Fruit fly (Drosophila melanogaster) whole organism, embryonic: Measurements from ENCODE around the gene CG17233.

Source experiments
- Adf1 ChIP-seq: fragments of 200-800 bp; sonication (Bioruptor generic); IDR thresholded peaks from 2 replicates; pipeline ENCODE4 v1.3.6; 2022; ENCODE audit warnings: missing biosample characterization, missing genetic modification characterization
- CG10147 ChIP-seq: fragments of 200-800 bp; sonication (Bioruptor generic); optimal IDR thresholded peaks from 2 replicates; lab custom pipeline; 2019; ENCODE audit warnings: missing biosample characterization, mild to moderate bottlenecking, missing genetic modification characterization, moderate library complexity
- CG10543 ChIP-seq: fragments of 200-800 bp; sonication (Bioruptor generic); optimal IDR thresholded peaks from 3 replicates; lab custom pipeline; 2017; ENCODE audit warnings: missing biosample characterization, mild to moderate bottlenecking, missing genetic modification characterization, moderate library complexity
- CG11560 ChIP-seq: fragments of 200-800 bp; sonication (Bioruptor generic); IDR thresholded peaks from 3 replicates; pipeline ENCODE4 v1.3.6; 2022; ENCODE audit warnings: missing biosample characterization, missing genetic modification characterization
- CG1529 ChIP-seq: fragments of 200-800 bp; sonication (Bioruptor generic); optimal IDR thresholded peaks from 3 replicates; lab custom pipeline; 2018; ENCODE audit warnings: missing biosample characterization, missing genetic modification characterization
- CG17186 ChIP-seq: fragments of 200-800 bp; sonication (Bioruptor generic); optimal IDR thresholded peaks from 3 replicates; lab custom pipeline; 2017; ENCODE audit warnings: missing biosample characterization, missing genetic modification reagents, missing genetic modification characterization
- CG17359 ChIP-seq: fragments of 200-800 bp; sonication (Bioruptor generic); optimal IDR thresholded peaks from 3 replicates; lab custom pipeline; 2018; ENCODE audit warnings: missing biosample characterization, mild to moderate bottlenecking, missing genetic modification characterization, moderate library complexity
- CG17912 ChIP-seq: fragments of 200-800 bp; sonication (Bioruptor generic); optimal IDR thresholded peaks from 2 replicates; lab custom pipeline; 2018; ENCODE audit warnings: missing biosample characterization, mild to moderate bottlenecking, missing genetic modification characterization
- CG1832 ChIP-seq: fragments of 200-800 bp; sonication (Bioruptor generic); optimal IDR thresholded peaks from 2 replicates; lab custom pipeline; 2017; ENCODE audit warnings: missing biosample characterization, mild to moderate bottlenecking, missing genetic modification characterization, inconsistent platforms
- CG6765 ChIP-seq: fragments of 200-800 bp; sonication (Bioruptor generic); optimal IDR thresholded peaks from 3 replicates; lab custom pipeline; 2017; ENCODE audit warnings: missing biosample characterization, mild to moderate bottlenecking, missing genetic modification characterization
- CG7271 ChIP-seq: fragments of 200-800 bp; sonication (Bioruptor generic); optimal IDR thresholded peaks from 2 replicates; lab custom pipeline; 2018; ENCODE audit warnings: missing biosample characterization, mild to moderate bottlenecking, missing genetic modification characterization, moderate library complexity
- CG8089 ChIP-seq: fragments of 200-800 bp; sonication (Bioruptor generic); optimal IDR thresholded peaks from 3 replicates; lab custom pipeline; 2016; ENCODE audit warnings: missing biosample characterization, missing genetic modification characterization
- CG8765 ChIP-seq: fragments of 200-800 bp; sonication (Bioruptor generic); IDR thresholded peaks from 2 replicates; pipeline ENCODE4 v1.3.6; 2022; ENCODE audit warnings: missing biosample characterization, missing genetic modification characterization
- CG8924 ChIP-seq: fragments of 200-800 bp; optimal IDR thresholded peaks from 3 replicates; lab custom pipeline; 2019; ENCODE audit warnings: missing biosample characterization, mild to moderate bottlenecking, missing genetic modification characterization, moderate library complexity
- CG9932 ChIP-seq: fragments of 200-800 bp; sonication (Bioruptor generic); IDR thresholded peaks from 2 replicates; pipeline ENCODE4 v1.3.6; 2022; ENCODE audit warnings: missing biosample characterization, missing genetic modification characterization
- Dad ChIP-seq: fragments of 200-800 bp; sonication (Bioruptor generic); optimal IDR thresholded peaks from 3 replicates; lab custom pipeline; 2016; ENCODE audit warnings: missing biosample characterization, missing genetic modification characterization
- Dip3 ChIP-seq: fragments of 200-800 bp; sonication (Bioruptor generic); optimal IDR thresholded peaks from 3 replicates; lab custom pipeline; 2016; ENCODE audit warnings: missing biosample characterization, missing genetic modification characterization
- Dp ChIP-seq: fragments of 200-800 bp; sonication (Bioruptor generic); optimal IDR thresholded peaks from 2 replicates; lab custom pipeline; 2018; ENCODE audit warnings: missing biosample characterization, mild to moderate bottlenecking, missing genetic modification characterization, moderate library complexity
- Dref ChIP-seq: fragments of 200-800 bp; sonication (Bioruptor generic); IDR thresholded peaks from 2 replicates; pipeline ENCODE4 v1.3.6; 2022; ENCODE audit warnings: missing biosample characterization, missing genetic modification characterization
- H2.0 ChIP-seq: fragments of 200-800 bp; sonication (Bioruptor generic); IDR thresholded peaks from 2 replicates; pipeline ENCODE4 v1.3.6; 2022; ENCODE audit warnings: missing biosample characterization, missing genetic modification characterization
- HLHmδ ChIP-seq: fragments of 200-800 bp; sonication (Bioruptor generic); optimal IDR thresholded peaks from 2 replicates; lab custom pipeline; 2018; ENCODE audit warnings: missing biosample characterization, mild to moderate bottlenecking, missing genetic modification characterization, moderate library complexity
- Jarid2 ChIP-seq: fragments of 200-800 bp; sonication (Bioruptor generic); optimal IDR thresholded peaks from 3 replicates; lab custom pipeline; 2017; ENCODE audit warnings: mild to moderate bottlenecking, missing biosample characterization, missing genetic modification reagents, missing genetic modification characterization
- Mad ChIP-seq: fragments of 200-800 bp; sonication (Bioruptor generic); optimal IDR thresholded peaks from 2 replicates; lab custom pipeline; 2016; ENCODE audit warnings: missing biosample characterization, missing genetic modification characterization
- Mrtf ChIP-seq: fragments of 200-800 bp; sonication (Bioruptor generic); IDR thresholded peaks from 3 replicates; pipeline ENCODE4 v1.3.6; 2022; ENCODE audit warnings: missing biosample characterization, missing genetic modification characterization
- NC2α ChIP-seq: fragments of 200-800 bp; sonication (Bioruptor generic); optimal IDR thresholded peaks from 2 replicates; lab custom pipeline; 2016; ENCODE audit warnings: missing biosample characterization, missing genetic modification characterization
- Opbp ChIP-seq: fragments of 200-800 bp; sonication (Bioruptor generic); IDR thresholded peaks from 3 replicates; pipeline ENCODE4 v1.3.6; 2022; ENCODE audit warnings: missing biosample characterization, missing genetic modification characterization; ENCODE audit not compliant: partially characterized antibody
- Rfx ChIP-seq: fragments of 200-800 bp; sonication (Bioruptor generic); IDR thresholded peaks from 2 replicates; pipeline ENCODE4 v1.3.6; 2022; ENCODE audit warnings: missing biosample characterization, missing genetic modification characterization
- Scr ChIP-seq: fragments of 200-800 bp; sonication (Bioruptor generic); IDR thresholded peaks from 2 replicates; pipeline ENCODE4 v1.3.6; 2022; ENCODE audit warnings: missing biosample characterization, missing genetic modification characterization; ENCODE audit not compliant: partially characterized antibody
- Spps ChIP-seq: fragments of 200-800 bp; sonication (Bioruptor generic); optimal IDR thresholded peaks from 2 replicates; lab custom pipeline; 2018; ENCODE audit warnings: missing biosample characterization, mild to moderate bottlenecking, missing genetic modification characterization
- TFAM ChIP-seq: fragments of 200-800 bp; sonication (Bioruptor generic); optimal IDR thresholded peaks from 2 replicates; lab custom pipeline; 2017; ENCODE audit warnings: missing biosample characterization, missing genetic modification characterization, inconsistent platforms
- ara ChIP-seq: fragments of 200-800 bp; sonication (Bioruptor generic); IDR thresholded peaks from 2 replicates; pipeline ENCODE4 v1.3.6; 2022; ENCODE audit warnings: missing biosample characterization, missing genetic modification characterization
- ato ChIP-seq: fragments of 200-800 bp; sonication (Bioruptor generic); IDR thresholded peaks from 2 replicates; pipeline ENCODE4 v1.3.6; 2022; ENCODE audit warnings: missing biosample characterization, missing genetic modification characterization; ENCODE audit not compliant: partially characterized antibody
- bbx ChIP-seq: fragments of 200-800 bp; sonication (Bioruptor generic); IDR thresholded peaks from 2 replicates; pipeline ENCODE4 v1.3.6; 2022; ENCODE audit warnings: missing biosample characterization, missing genetic modification characterization; ENCODE audit not compliant: partially characterized antibody
- crp ChIP-seq, 2 experiments: fragments of 200-800 bp; sonication (Bioruptor generic); optimal IDR thresholded peaks; 2 replicates in 1 of 2; 3 replicates in 1 of 2; lab custom pipeline; 2017; ENCODE audit warnings: missing biosample characterization in 2 of 2, missing genetic modification characterization in 2 of 2, mild to moderate bottlenecking in 1 of 2, moderate library complexity in 1 of 2
- danr ChIP-seq: fragments of 200-800 bp; sonication (Bioruptor generic); IDR thresholded peaks from 2 replicates; pipeline ENCODE4 v1.3.6; 2022; ENCODE audit warnings: missing biosample characterization, missing genetic modification characterization
- dm ChIP-seq: fragments of 200-800 bp; sonication (Bioruptor generic); optimal IDR thresholded peaks from 3 replicates; lab custom pipeline; 2016; ENCODE audit warnings: missing biosample characterization, missing genetic modification characterization
- dmrt99B ChIP-seq: fragments of 200-800 bp; sonication (Bioruptor generic); optimal IDR thresholded peaks from 2 replicates; lab custom pipeline; 2018; ENCODE audit warnings: missing biosample characterization, mild to moderate bottlenecking, missing genetic modification characterization, moderate library complexity
- exex ChIP-seq: fragments of 200-800 bp; sonication (Bioruptor generic); optimal IDR thresholded peaks from 4 replicates; lab custom pipeline; 2018; ENCODE audit warnings: missing biosample characterization, mild to moderate bottlenecking, missing genetic modification characterization, moderate library complexity
- lola ChIP-seq, 3 experiments: fragments of >200 bp in 2 of 3; fragments of 200-800 bp in 1 of 3; sonication (Bioruptor generic) in 1 of 3; optimal IDR thresholded peaks; 2 replicates each; lab custom pipeline; 2017 to 2019; ENCODE audit warnings: missing biosample characterization in 3 of 3, missing genetic modification characterization in 3 of 3, mild to moderate bottlenecking in 1 of 3, moderate library complexity in 1 of 3
- lov ChIP-seq, 2 experiments: fragments of 200-800 bp in 1 of 2; fragments of >200 bp in 1 of 2; sonication (Bioruptor generic) in 1 of 2; IDR thresholded peaks in 1 of 2; optimal IDR thresholded peaks in 1 of 2; 2 replicates in 1 of 2; 3 replicates in 1 of 2; pipeline versions ENCODE4 v1.3.6 to Lab custom; 2017 to 2022; ENCODE audit warnings: missing biosample characterization in 1 of 2, missing genetic modification characterization in 1 of 2
- onecut ChIP-seq: fragments of 200-800 bp; sonication (Bioruptor generic); IDR thresholded peaks from 2 replicates; pipeline ENCODE4 v1.3.6; 2022; ENCODE audit warnings: missing biosample characterization, missing genetic modification characterization
- phol ChIP-seq: fragments of 200-800 bp; sonication (Bioruptor generic); optimal IDR thresholded peaks from 3 replicates; lab custom pipeline; 2018; ENCODE audit warnings: missing biosample characterization, mild to moderate bottlenecking, missing genetic modification characterization, moderate library complexity
- sug ChIP-seq: fragments of 200-800 bp; optimal IDR thresholded peaks from 2 replicates; lab custom pipeline; 2019; ENCODE audit warnings: missing biosample characterization, mild to moderate bottlenecking, missing genetic modification characterization, moderate library complexity
- tio ChIP-seq: fragments of 200-800 bp; sonication (Bioruptor generic); optimal IDR thresholded peaks from 2 replicates; lab custom pipeline; 2017; ENCODE audit warnings: missing biosample characterization, missing genetic modification characterization, inconsistent platforms
- trem ChIP-seq: fragments of 200-800 bp; optimal IDR thresholded peaks from 3 replicates; lab custom pipeline; 2019; ENCODE audit warnings: missing biosample characterization, mild to moderate bottlenecking, missing genetic modification characterization, moderate library complexity
- trh ChIP-seq: fragments of 200-800 bp; sonication (Bioruptor generic); optimal IDR thresholded peaks from 2 replicates; lab custom pipeline; 2016; ENCODE audit warnings: missing biosample characterization, missing genetic modification characterization
- twi ChIP-seq: fragments of 200-800 bp; optimal IDR thresholded peaks from 2 replicates; lab custom pipeline; 2019; ENCODE audit warnings: missing biosample characterization, mild to moderate bottlenecking, missing genetic modification characterization, moderate library complexity
- tx ChIP-seq: fragments of 200-800 bp; sonication (Bioruptor generic); optimal IDR thresholded peaks from 2 replicates; lab custom pipeline; 2016; ENCODE audit warnings: missing biosample characterization, missing genetic modification characterization
- yki ChIP-seq: fragments of >200 bp; optimal IDR thresholded peaks from 3 replicates; lab custom pipeline; 2018
- zf30C ChIP-seq: fragments of 200-800 bp; sonication (Bioruptor generic); optimal IDR thresholded peaks from 3 replicates; lab custom pipeline; 2018; ENCODE audit warnings: missing biosample characterization, mild to moderate bottlenecking, missing genetic modification characterization
- zfh2 ChIP-seq: fragments of 200-800 bp; sonication (Bioruptor generic); optimal IDR thresholded peaks from 2 replicates; lab custom pipeline; 2016; ENCODE audit warnings: missing biosample characterization, missing genetic modification characterization

CG17233 gene

DNA sequence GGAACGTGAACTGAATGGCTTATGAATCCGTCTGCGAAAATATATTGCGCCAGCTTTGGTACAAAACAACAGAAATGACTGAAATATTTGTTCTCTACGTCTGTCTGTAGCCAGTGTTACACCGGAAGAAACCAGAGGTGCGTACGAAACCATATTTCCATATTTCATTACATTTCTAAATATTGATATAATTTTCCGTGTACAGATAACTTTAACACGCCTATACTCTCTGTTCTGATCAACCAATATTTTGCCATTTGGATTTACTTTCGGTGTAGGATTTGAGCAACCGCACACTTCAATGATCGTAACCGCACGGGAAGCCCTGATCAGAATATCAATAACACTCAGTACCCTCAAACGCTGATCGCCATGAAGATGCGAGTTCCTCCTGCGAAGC is 47.0 kb downstream of the CG17233 start (continued):
- no peak for TF ChIP-seq Jarid2 (GFP tag; lab: Kevin White, UChicago)
- TF ChIP-seq CG8089 (GFP tag; lab: Kevin White, UChicago): no peak
- no peak for TF ChIP-seq tx
- TF ChIP-seq Adf1 (GFP tag; lab: Robert Waterston, UW): no peak
- TF ChIP-seq danr (GFP tag; lab: Robert Waterston, UW): no peak
- TF ChIP-seq lola (GFP tag; optimal IDR thresholded peaks at IDR 0.05; lab: Kevin White, UChicago): no peak
- TF ChIP-seq crp (GFP tag; optimal IDR thresholded peaks at IDR 0.05; lab: Kevin White, UChicago): no peak
- no peak for TF ChIP-seq Scr (GFP tag; lab: Robert Waterston, UW)
- no peak for TF ChIP-seq yki (lab: Kevin White, UChicago)
- TF ChIP-seq zfh2 (GFP tag; lab: Kevin White, UChicago): peak; percentile 2
- TF ChIP-seq dm (GFP tag; lab: Kevin White, UChicago): no peak
- no peak for TF ChIP-seq CG8765 (GFP tag; lab: Robert Waterston, UW)
- no peak for TF ChIP-seq exex (tag; lab: Kevin White, UChicago)
- peak; percentile 22 for TF ChIP-seq Dip3 (GFP tag; lab: Kevin White, UChicago)
- no peak for TF ChIP-seq CG17186 (GFP tag; lab: Kevin White, UChicago)
- TF ChIP-seq tio (GFP tag; lab: Kevin White, UChicago): peak; percentile 37
- TF ChIP-seq H2.0: 0 out of 2 replicates have a peak, but pooled peaks have one; percentile 10
- TF ChIP-seq Dref (GFP tag; lab: Robert Waterston, UW): no peak
- TF ChIP-seq Rfx (GFP tag; lab: Robert Waterston, UW): peak; percentile 65
- no peak for TF ChIP-seq CG1832
- no peak for TF ChIP-seq CG7271 (tag; lab: Kevin White, UChicago)
- no peak for TF ChIP-seq lov (optimal IDR thresholded peaks at IDR 0.05; lab: Kevin White, UChicago)
- 0 out of 3 replicates have a peak, but pooled peaks have one; percentile 17 for TF ChIP-seq lov (GFP tag; IDR thresholded peaks at IDR 0.05; lab: Robert Waterston, UW)
- TF ChIP-seq Mad (GFP tag; lab: Kevin White, UChicago): no peak
- TF ChIP-seq dmrt99B: peak; percentile 15
- TF ChIP-seq trem: no peak
- no peak for TF ChIP-seq Dp
- TF ChIP-seq CG10543: no peak
- TF ChIP-seq twi: no peak
- TF ChIP-seq CG17359 (tag; lab: Kevin White, UChicago): peak; percentile 39
- TF ChIP-seq Dad (GFP tag; lab: Kevin White, UChicago): peak; percentile 35
- TF ChIP-seq bbx: no peak
- TF ChIP-seq NC2α: no peak
- no peak for TF ChIP-seq zf30C (GFP tag; lab: Kevin White, UChicago)
- TF ChIP-seq ato (GFP tag; lab: Robert Waterston, UW): no peak
- no peak for TF ChIP-seq CG11560 (tag; lab: Robert Waterston, UW)
- TF ChIP-seq CG10147 (GFP tag; lab: Kevin White, UChicago): no peak
- no peak for TF ChIP-seq HLHmδ
- TF ChIP-seq phol (tag; lab: Kevin White, UChicago): peak; percentile 35
- peak; percentile 61 for TF ChIP-seq CG9932
- no peak for TF ChIP-seq Spps (tag; lab: Kevin White, UChicago)
- TF ChIP-seq CG17912 (GFP tag; lab: Kevin White, UChicago): no peak
- TF ChIP-seq Mrtf (GFP tag; lab: Robert Waterston, UW): peak; percentile 62; the same call in 2 of the 3 replicates
- no peak for TF ChIP-seq CG1529 (GFP tag; lab: Kevin White, UChicago)
- peak; percentile 5 for TF ChIP-seq sug (tag; lab: Kevin White, UChicago)
- TF ChIP-seq CG6765 (GFP tag; lab: Kevin White, UChicago): no peak
- no peak for TF ChIP-seq TFAM
- TF ChIP-seq trh (GFP tag; lab: Kevin White, UChicago): no peak
- peak; percentile 28 for TF ChIP-seq CG8924 (tag; lab: Kevin White, UChicago)
- TF ChIP-seq onecut (GFP tag; lab: Robert Waterston, UW): no peak
- TF ChIP-seq ara: peak; percentile 26; the same call in 1 of the 2 replicates
- TF ChIP-seq Opbp (GFP tag; lab: Robert Waterston, UW): no peak
